Worm (Caenorhabditis elegans): ENCODE measurements around the gene C07A9.12.
A peak's percentile ranks its signal among the peaks of the same experiment; 100 is the strongest.

The C07A9.12 gene

DNA sequence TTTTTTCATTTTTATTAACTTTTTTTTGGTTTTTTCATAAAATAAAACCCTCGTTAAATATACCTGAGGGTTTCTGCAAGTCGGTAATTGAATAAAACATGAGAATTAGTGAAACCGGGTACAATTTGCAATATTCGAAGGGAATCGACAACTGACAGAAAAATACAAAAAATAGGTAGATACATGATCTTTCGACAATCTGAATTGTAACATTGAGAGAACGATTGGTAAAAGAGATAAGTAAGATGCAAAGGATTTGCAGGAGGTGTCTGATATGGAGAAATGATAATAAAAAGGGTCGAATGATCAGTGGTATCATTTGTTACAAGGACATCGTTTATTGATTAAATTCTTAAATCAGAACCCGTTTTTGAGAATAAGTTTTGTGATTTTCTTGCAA is 48.5 kb downstream of the C07A9.12 start, which contains the start of gene ugt-60:
Gene ugt-60, minus strand, starts transcription at position 233 of the 400 bp plus-strand sequence.
- TF ChIP-seq nhr-11 (tag; optimal IDR thresholded peaks at IDR 0.05) = no peak
- peak in 1 of 3 experiments; percentile 10 for TF ChIP-seq elt-3 (tag; optimal IDR thresholded peaks at IDR 0.05)
- no peak for TF ChIP-seq lin-39 (tag; optimal IDR thresholded peaks at IDR 0.05)
- no peak for TF ChIP-seq ama-1 (optimal IDR thresholded peaks at IDR 0.05)

Measured in whole organism, L3 larva.